Worm (Caenorhabditis elegans) whole organism, L1 larva: ENCODE data around the gene C03H5.4.

Experiments used
- Y116A8C.19 ChIP-seq: sonication (generic microtip); optimal IDR thresholded peaks from 2 replicates; lab custom pipeline; 2016; ENCODE audit warnings: missing compliant biosample characterization, missing genetic modification characterization, borderline replicate concordance
- ama-1 ChIP-seq: fragments of 150-350 bp; optimal IDR thresholded peaks from 2 replicates; lab custom pipeline; 2014
- blmp-1 ChIP-seq: fragments of 150-350 bp; optimal IDR thresholded peaks from 2 replicates; lab custom pipeline; 2014; ENCODE audit warnings: missing biosample characterization, missing genetic modification characterization
- ceh-82 ChIP-seq, 3 experiments: fragments of 150-350 bp in 1 of 3; sonication (generic microtip) in 2 of 3; optimal IDR thresholded peaks; 2 replicates each; lab custom pipeline; 2014 to 2017; ENCODE audit warnings: missing biosample characterization in 3 of 3, missing genetic modification characterization in 3 of 3
- efl-1 ChIP-seq, 4 experiments: fragments of 150-350 bp; optimal IDR thresholded peaks in 3 of 4; peaks in 1 of 4; 1 replicate in 1 of 4; 2 replicates in 3 of 4; lab custom pipeline; 2014; ENCODE audit warnings: missing biosample characterization in 2 of 4, missing genetic modification characterization in 2 of 4, missing genetic modification reagents in 2 of 4
- irx-1 ChIP-seq: sonication (generic microtip); optimal IDR thresholded peaks from 2 replicates; lab custom pipeline; 2016; ENCODE audit warnings: missing genetic modification characterization, missing compliant biosample characterization
- nhr-11 ChIP-seq: fragments of 150-350 bp; optimal IDR thresholded peaks from 2 replicates; lab custom pipeline; 2014; ENCODE audit warnings: missing biosample characterization, missing genetic modification characterization
- nhr-28 ChIP-seq: fragments of 150-350 bp; optimal IDR thresholded peaks from 2 replicates; lab custom pipeline; 2014; ENCODE audit warnings: missing biosample characterization, missing genetic modification characterization
- nhr-76 ChIP-seq: sonication (generic microtip); optimal IDR thresholded peaks from 2 replicates; lab custom pipeline; 2017; ENCODE audit warnings: missing biosample characterization, missing genetic modification characterization
- unc-130 ChIP-seq: fragments of 150-350 bp; optimal IDR thresholded peaks from 2 replicates; lab custom pipeline; 2017; ENCODE audit warnings: missing biosample characterization, missing genetic modification characterization, inconsistent platforms
- unc-86 ChIP-seq: sonication (generic microtip); optimal IDR thresholded peaks from 2 replicates; lab custom pipeline; 2016; ENCODE audit warnings: missing genetic modification characterization, missing compliant biosample characterization
- zag-1 ChIP-seq: fragments of 150-350 bp; optimal IDR thresholded peaks from 2 replicates; lab custom pipeline; 2014; ENCODE audit warnings: missing biosample characterization, missing genetic modification characterization

ce11 chrII:337233-337832, 37.7 kb upstream of the C03H5.4 start, which contains the start of gene cpn-2:
- no peak for TF ChIP-seq nhr-28 (tag; lab: Kevin White, UChicago)
- TF ChIP-seq blmp-1 = peak; percentile 97
- TF ChIP-seq ama-1 = no peak
- no peak for TF ChIP-seq unc-130 (tag; lab: Kevin White, UChicago)
- TF ChIP-seq Y116A8C.19 (tag; lab: Kevin White, UChicago) = no peak
- TF ChIP-seq nhr-11 = no peak
- TF ChIP-seq zag-1 (tag; lab: Kevin White, UChicago) = no peak
- TF ChIP-seq nhr-76 (tag; lab: Kevin White, UChicago) = no peak
- no peak for TF ChIP-seq unc-86 (tag; lab: Kevin White, UChicago)
- no peak for TF ChIP-seq efl-1 (optimal IDR thresholded peaks at IDR 0.05; lab: Kevin White, UChicago)
- TF ChIP-seq efl-1 (GFP tag; optimal IDR thresholded peaks at IDR 0.05 in 1 of 2; lab: Kevin White, UChicago) = no peak
- TF ChIP-seq ceh-82 (tag; optimal IDR thresholded peaks at IDR 0.05; lab: Kevin White, UChicago) = no peak
- TF ChIP-seq irx-1 = no peak
